Worm (Caenorhabditis elegans) whole organism, L4 larva: Measurements from ENCODE around the gene tba-8.

Experiments used
- D1046.2 ChIP-seq: fragments of 200-800 bp; sonication (Bioruptor generic); IDR thresholded peaks from 2 replicates; pipeline ENCODE4 v1.3.6; 2022; ENCODE audit warnings: missing genetic modification characterization, missing compliant biosample characterization
- F49E8.2 ChIP-seq: sonication (generic microtip); optimal IDR thresholded peaks from 2 replicates; lab custom pipeline; 2016; ENCODE audit warnings: missing compliant biosample characterization, mild to moderate bottlenecking, missing genetic modification characterization, borderline replicate concordance
- T26A8.4 ChIP-seq: fragments of 200-800 bp; sonication (Bioruptor generic); IDR thresholded peaks from 2 replicates; pipeline ENCODE4 v1.3.6; 2022; ENCODE audit warnings: missing genetic modification characterization, missing compliant biosample characterization
- Y48G9A.11 ChIP-seq: fragments of 200-800 bp; sonication (Bioruptor generic); IDR thresholded peaks from 2 replicates; pipeline ENCODE4 v1.3.6; 2022; ENCODE audit warnings: missing genetic modification reagents, missing genetic modification characterization, missing compliant biosample characterization
- Y5F2A.4 ChIP-seq: fragments of 200-800 bp; sonication (Bioruptor generic); optimal IDR thresholded peaks from 2 replicates; lab custom pipeline; 2018; ENCODE audit warnings: mild to moderate bottlenecking, missing genetic modification characterization, missing compliant biosample characterization
- Y75B8A.6 ChIP-seq: fragments of 200-800 bp; sonication (Bioruptor generic); IDR thresholded peaks from 2 replicates; pipeline ENCODE4 v1.3.6; 2022; ENCODE audit warnings: missing genetic modification reagents, missing genetic modification characterization, missing compliant biosample characterization
- ZK337.2 ChIP-seq: fragments of 200-800 bp; sonication (Bioruptor generic); IDR thresholded peaks from 2 replicates; pipeline ENCODE4 v1.3.6; 2022; ENCODE audit warnings: missing genetic modification reagents, missing genetic modification characterization, missing compliant biosample characterization
- ZK546.5 ChIP-seq, 2 experiments: sonication (generic microtip); optimal IDR thresholded peaks; 2 replicates each; lab custom pipeline; 2017; ENCODE audit warnings: missing biosample characterization in 2 of 2, missing genetic modification characterization in 2 of 2
- aha-1 ChIP-seq: fragments of 150-350 bp; peaks from one replicate; lab custom pipeline; 2014; ENCODE audit warnings: missing biosample characterization, missing genetic modification characterization
- attf-4 ChIP-seq: sonication (generic microtip); optimal IDR thresholded peaks from 3 replicates; lab custom pipeline; 2017; ENCODE audit warnings: missing biosample characterization, missing genetic modification characterization
- ceh-20 ChIP-seq: fragments of 200-800 bp; sonication (Bioruptor generic); IDR thresholded peaks from 2 replicates; pipeline ENCODE4 v1.3.6; 2022; ENCODE audit warnings: missing genetic modification reagents, missing genetic modification characterization, missing compliant biosample characterization
- ceh-32 ChIP-seq: sonication (generic microtip); optimal IDR thresholded peaks from 2 replicates; lab custom pipeline; 2016; ENCODE audit warnings: mild to moderate bottlenecking, missing genetic modification characterization, missing compliant biosample characterization; ENCODE audit not compliant: poor library complexity
- daf-16 ChIP-seq, 3 experiments: sonication (generic microtip); optimal IDR thresholded peaks; 2 replicates each; lab custom pipeline; 2016 to 2017; ENCODE audit warnings: missing genetic modification characterization in 3 of 3, missing genetic modification reagents in 3 of 3, mild to moderate bottlenecking in 2 of 3, missing compliant biosample characterization in 2 of 3, missing biosample characterization in 1 of 3, moderate library complexity in 1 of 3
- dmd-8 ChIP-seq: fragments of 200-800 bp; sonication (Bioruptor generic); IDR thresholded peaks from 2 replicates; pipeline ENCODE4 v1.3.6; 2022; ENCODE audit warnings: missing genetic modification characterization, missing compliant biosample characterization
- dpl-1 ChIP-seq: fragments of 150-350 bp; optimal IDR thresholded peaks from 2 replicates; lab custom pipeline; 2014; ENCODE audit warnings: missing biosample characterization, missing genetic modification reagents, missing genetic modification characterization
- egl-27 ChIP-seq: sonication (generic microtip); optimal IDR thresholded peaks from 3 replicates; lab custom pipeline; 2017; ENCODE audit warnings: missing biosample characterization, missing genetic modification reagents, missing genetic modification characterization
- egl-43 ChIP-seq: fragments of 200-800 bp; sonication (Bioruptor generic); IDR thresholded peaks from 2 replicates; pipeline ENCODE4 v1.3.6; 2022; ENCODE audit warnings: missing genetic modification reagents, missing genetic modification characterization, missing compliant biosample characterization
- fos-1 ChIP-seq: fragments of 150-350 bp; optimal IDR thresholded peaks from 2 replicates; lab custom pipeline; 2014; ENCODE audit warnings: missing biosample characterization, missing genetic modification characterization
- gei-8 ChIP-seq: fragments of 200-800 bp; sonication (Bioruptor generic); optimal IDR thresholded peaks from 2 replicates; lab custom pipeline; 2018; ENCODE audit warnings: mild to moderate bottlenecking, missing genetic modification characterization, missing compliant biosample characterization
- hif-1 ChIP-seq, 2 experiments: sonication (generic microtip); optimal IDR thresholded peaks; 2 replicates each; lab custom pipeline; 2016 to 2017; ENCODE audit warnings: missing compliant biosample characterization in 2 of 2, missing genetic modification characterization in 2 of 2, missing genetic modification reagents in 2 of 2, missing genotype in 2 of 2, mild to moderate bottlenecking in 1 of 2
- hlh-30 ChIP-seq: sonication (generic microtip); optimal IDR thresholded peaks from 2 replicates; lab custom pipeline; 2017; ENCODE audit warnings: antibody characterized with exemption, mild to moderate bottlenecking, missing genetic modification characterization, missing compliant biosample characterization; ENCODE audit not compliant: insufficient read depth
- jun-1 ChIP-seq: fragments of 150-350 bp; optimal IDR thresholded peaks from 2 replicates; lab custom pipeline; 2014; ENCODE audit warnings: missing biosample characterization, missing genetic modification reagents, missing genetic modification characterization
- lin-38 ChIP-seq: fragments of 200-800 bp; sonication (Bioruptor generic); IDR thresholded peaks from 2 replicates; pipeline ENCODE4 v1.3.6; 2022; ENCODE audit warnings: missing genetic modification reagents, missing genetic modification characterization, missing compliant biosample characterization
- lir-3 ChIP-seq: sonication (generic microtip); optimal IDR thresholded peaks from 2 replicates; lab custom pipeline; 2016; ENCODE audit warnings: mild to moderate bottlenecking, missing genetic modification characterization, missing compliant biosample characterization
- lsy-2 ChIP-seq, 2 experiments: fragments of 150-350 bp in 1 of 2; sonication (generic microtip) in 1 of 2; optimal IDR thresholded peaks; 2 replicates each; lab custom pipeline; 2014 to 2017; ENCODE audit warnings: missing biosample characterization in 2 of 2, missing genetic modification characterization in 2 of 2
- mes-2 ChIP-seq: sonication (generic microtip); optimal IDR thresholded peaks from 2 replicates; lab custom pipeline; 2016; ENCODE audit warnings: missing genotype, mild to moderate bottlenecking, missing genetic modification characterization, missing compliant biosample characterization; ENCODE audit not compliant: poor library complexity, severe bottlenecking
- mxl-2 ChIP-seq: fragments of 200-800 bp; sonication (Bioruptor generic); conservative IDR thresholded peaks from 2 replicates; pipeline ENCODE4 v1.3.6; 2022; ENCODE audit warnings: missing genetic modification reagents, missing genetic modification characterization, missing compliant biosample characterization
- nhr-102 ChIP-seq: sonication (generic microtip); optimal IDR thresholded peaks from 2 replicates; lab custom pipeline; 2016; ENCODE audit warnings: mild to moderate bottlenecking, missing genetic modification characterization, moderate library complexity, missing compliant biosample characterization
- nhr-111 ChIP-seq: fragments of 200-800 bp; sonication (Bioruptor generic); optimal IDR thresholded peaks from 2 replicates; lab custom pipeline; 2018; ENCODE audit warnings: mild to moderate bottlenecking, missing genetic modification characterization, missing compliant biosample characterization
- nhr-237 ChIP-seq: sonication (generic microtip); optimal IDR thresholded peaks from 2 replicates; lab custom pipeline; 2017; ENCODE audit warnings: missing biosample characterization, missing genetic modification characterization
- nhr-48 ChIP-seq: sonication (generic microtip); optimal IDR thresholded peaks from 2 replicates; lab custom pipeline; 2016; ENCODE audit warnings: mild to moderate bottlenecking, missing genetic modification characterization, missing compliant biosample characterization
- nhr-77 ChIP-seq: fragments of 150-350 bp; optimal IDR thresholded peaks from 2 replicates; lab custom pipeline; 2014; ENCODE audit warnings: missing biosample characterization, missing genetic modification characterization
- rbr-2 ChIP-seq: sonication (generic microtip); optimal IDR thresholded peaks from 2 replicates; lab custom pipeline; 2016; ENCODE audit warnings: missing genotype, missing genetic modification characterization, missing compliant biosample characterization
- sdz-12 ChIP-seq: fragments of 200-800 bp; sonication (Bioruptor generic); optimal IDR thresholded peaks from 2 replicates; lab custom pipeline; 2018; ENCODE audit warnings: mild to moderate bottlenecking, missing genetic modification characterization, missing compliant biosample characterization
- snpc-1.2 ChIP-seq: fragments of 200-800 bp; sonication (Bioruptor generic); IDR thresholded peaks from 2 replicates; pipeline ENCODE4 v1.3.6; 2022; ENCODE audit warnings: missing genetic modification reagents, missing genetic modification characterization, missing compliant biosample characterization
- tra-1 ChIP-seq: fragments of 200-800 bp; sonication (Bioruptor generic); IDR thresholded peaks from 2 replicates; pipeline ENCODE4 v1.3.6; 2022; ENCODE audit warnings: missing genetic modification reagents, missing genetic modification characterization, missing compliant biosample characterization
- unc-39 ChIP-seq: sonication (generic microtip); optimal IDR thresholded peaks from 2 replicates; lab custom pipeline; 2017; ENCODE audit warnings: missing biosample characterization, missing genetic modification characterization
- unc-62 ChIP-seq, 3 experiments: fragments of 150-350 bp in 1 of 3; sonication (generic microtip); optimal IDR thresholded peaks in 2 of 3; peaks in 1 of 3; 1 replicate in 1 of 3; 2 replicates in 2 of 3; lab custom pipeline; 2014 to 2017; ENCODE audit warnings: missing biosample characterization in 3 of 3, missing genetic modification characterization in 3 of 3, missing genetic modification reagents in 3 of 3, missing genotype in 1 of 3
- vab-7 ChIP-seq: fragments of 200-800 bp; sonication (Bioruptor generic); IDR thresholded peaks from 2 replicates; pipeline ENCODE4 v1.3.6; 2022; ENCODE audit warnings: missing genetic modification reagents, missing genetic modification characterization, missing compliant biosample characterization
- zag-1 ChIP-seq: fragments of 150-350 bp; optimal IDR thresholded peaks from 2 replicates; lab custom pipeline; 2014; ENCODE audit warnings: missing biosample characterization, missing genetic modification characterization
- ztf-7 ChIP-seq: fragments of 150-350 bp; optimal IDR thresholded peaks from 2 replicates; lab custom pipeline; 2014; ENCODE audit warnings: missing biosample characterization, missing genetic modification characterization

The tba-8 gene

DNA sequence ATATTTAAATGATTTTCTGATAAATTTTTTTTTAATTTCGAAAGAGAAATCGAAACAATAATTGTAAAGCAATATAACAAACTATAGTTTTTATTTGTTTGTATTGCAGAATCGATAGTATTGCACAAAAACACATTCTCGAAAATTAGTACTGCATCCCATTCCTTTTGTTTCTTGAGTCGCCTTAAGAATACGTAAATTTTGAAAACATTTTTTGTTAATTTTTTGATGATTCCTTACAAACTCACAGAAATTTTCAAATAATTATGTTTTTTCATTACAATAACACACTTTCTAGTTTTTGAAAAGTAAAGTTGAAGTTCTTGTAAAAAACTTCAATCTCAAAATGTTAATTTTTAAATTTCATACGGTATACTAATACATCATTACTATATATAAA, 28.0 kb upstream of the tba-8 start:
- no peak for TF ChIP-seq snpc-1.2 (GFP tag; lab: Robert Waterston, UW)
- TF ChIP-seq aha-1 = peak; percentile 88

DNA sequence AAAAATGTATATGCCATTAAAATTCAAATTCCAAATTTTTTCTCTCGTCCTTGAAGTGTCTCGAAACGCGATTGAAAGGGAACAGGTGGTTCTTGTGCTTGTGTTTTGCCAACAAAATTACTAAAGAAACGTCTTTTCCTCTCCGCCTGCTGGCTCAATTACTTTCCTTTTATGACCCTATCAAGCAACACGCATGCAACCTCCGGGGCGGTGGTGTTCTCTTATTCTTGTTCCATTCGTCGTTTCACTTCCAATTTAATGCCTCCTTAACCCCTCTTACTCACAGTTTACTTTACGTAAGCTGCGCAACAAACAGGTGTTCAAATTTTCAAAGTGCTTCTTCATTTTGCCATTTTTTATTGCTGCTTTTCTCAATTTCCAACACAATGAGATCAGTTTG, 25.6 kb upstream of the tba-8 start:
- TF ChIP-seq unc-62 (GFP tag; optimal IDR thresholded peaks at IDR 0.05 in 1 of 2; lab: Kevin White, UChicago) (peak in 1 of 2 experiments; percentile 89), unc-62 (tag; optimal IDR thresholded peaks at IDR 0.05; lab: Kevin White, UChicago) (no peak), F49E8.2 (tag; lab: Kevin White, UChicago) (no peak)
- TF ChIP-seq, all 104 proteins: peak for 1

DNA sequence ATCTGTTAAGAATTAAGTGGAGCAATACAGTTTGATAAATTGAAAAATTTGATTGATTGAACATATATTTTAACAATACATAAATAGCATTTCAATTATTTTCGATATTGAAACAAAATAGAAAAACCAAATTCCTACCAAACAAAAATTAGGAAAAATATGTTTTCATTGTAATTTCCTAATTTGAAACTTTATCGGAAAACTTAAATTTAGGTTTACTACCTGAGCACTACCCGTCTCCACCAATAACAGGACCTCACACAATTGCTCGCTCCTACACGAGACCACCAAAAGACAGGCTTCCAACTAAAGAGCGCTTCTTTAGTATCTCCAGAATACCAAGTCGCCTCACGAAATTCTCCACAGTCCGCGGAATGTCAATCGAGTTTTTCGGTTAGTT, 18.6 kb upstream of the tba-8 start:
- TF ChIP-seq Y5F2A.4 (GFP tag; lab: Kevin White, UChicago) (no peak), ZK337.2 (no peak), aha-1 (peak; percentile 92)

DNA sequence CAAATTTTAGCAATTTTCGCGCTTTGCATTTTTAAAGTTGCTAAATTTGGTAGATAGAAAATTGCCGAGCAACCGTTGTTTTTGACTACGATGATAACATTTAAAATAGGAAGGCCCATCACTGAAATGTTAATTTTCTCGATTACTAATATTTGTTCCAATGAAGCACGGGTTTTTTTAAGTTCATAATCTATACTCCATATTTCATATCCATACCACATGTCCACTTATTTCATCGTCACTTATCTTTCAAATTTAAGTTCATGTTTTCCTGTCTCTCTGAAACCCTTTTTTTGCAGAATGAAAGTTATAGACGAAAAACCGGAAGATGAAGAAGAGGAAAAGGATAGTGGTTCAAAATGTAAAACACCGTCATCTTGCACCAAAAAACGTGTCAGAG, 14.0 kb upstream of the tba-8 start, which contains the start of gene gap-2:
TSS of gene gap-2 (plus strand) at position 301 of the 400 bp plus-strand sequence.
- TF ChIP-seq dmd-8 (GFP tag; lab: Robert Waterston, UW) (no peak), T26A8.4 (no peak), mes-2 (tag; lab: Kevin White, UChicago) (no peak), rbr-2 (tag; lab: Kevin White, UChicago) (no peak), daf-16 (GFP tag; optimal IDR thresholded peaks at IDR 0.05; lab: Kevin White, UChicago) (no peak), daf-16 (tag; optimal IDR thresholded peaks at IDR 0.05; lab: Kevin White, UChicago) (no peak), Y48G9A.11 (GFP tag; lab: Robert Waterston, UW) (no peak), ztf-7 (no peak)

DNA sequence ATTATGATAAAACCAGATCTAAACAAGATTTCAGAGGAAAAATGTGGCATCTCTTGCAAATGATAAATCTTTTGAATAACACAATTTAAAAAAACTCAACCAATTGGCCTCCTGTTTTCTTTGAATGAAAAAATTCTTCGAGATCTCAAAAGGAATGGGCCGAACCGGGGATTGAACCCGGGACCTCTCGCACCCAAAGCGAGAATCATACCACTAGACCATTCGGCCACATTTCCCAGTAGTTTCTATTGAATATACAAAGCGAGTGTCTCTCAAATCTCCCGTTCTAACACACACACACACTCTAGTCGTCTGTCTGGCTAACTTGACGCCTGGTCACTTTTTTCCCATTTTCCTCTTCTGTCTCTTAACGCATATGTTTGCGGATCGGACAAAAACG, 9.4 kb upstream of the tba-8 start:
- TF ChIP-seq ceh-32 (peak; percentile 52), attf-4 (tag; lab: Kevin White, UChicago) (no peak), snpc-1.2 (GFP tag; lab: Robert Waterston, UW) (peak; percentile 92), mes-2 (tag; lab: Kevin White, UChicago) (peak; percentile 78), vab-7 (GFP tag; lab: Robert Waterston, UW) (peak; percentile 92), Y5F2A.4 (GFP tag; lab: Kevin White, UChicago) (peak; percentile 87), egl-43 (GFP tag; lab: Robert Waterston, UW) (peak; percentile 96), unc-62 (GFP tag; optimal IDR thresholded peaks at IDR 0.05 in 1 of 2; lab: Kevin White, UChicago) (no peak), unc-62 (tag; optimal IDR thresholded peaks at IDR 0.05; lab: Kevin White, UChicago) (no peak), ceh-20 (GFP tag; lab: Robert Waterston, UW) (peak; percentile 82), lin-38 (GFP tag; lab: Robert Waterston, UW) (no peak; the same call in 1 of the 2 replicates), zag-1 (tag; lab: Kevin White, UChicago) (no peak), sdz-12 (GFP tag; lab: Kevin White, UChicago) (no peak), lir-3 (tag; lab: Kevin White, UChicago) (peak; percentile 79), D1046.2 (GFP tag; lab: Robert Waterston, UW) (0 out of 2 replicates have a peak, but pooled peaks have one; percentile 60), ZK546.5 (tag; optimal IDR thresholded peaks at IDR 0.05; lab: Kevin White, UChicago) (no peak), jun-1 (tag; lab: Kevin White, UChicago) (peak; percentile 71), nhr-48 (tag; lab: Kevin White, UChicago) (peak; percentile 66), nhr-77 (tag; lab: Kevin White, UChicago) (peak; percentile 35), aha-1 (peak; percentile 98), hif-1 (tag; optimal IDR thresholded peaks at IDR 0.05; lab: Kevin White, UChicago) (peak in 1 of 2 experiments; percentile 40), nhr-237 (tag; lab: Kevin White, UChicago) (no peak), nhr-111 (peak; percentile 17), mxl-2 (GFP tag; lab: Robert Waterston, UW) (no peak; the same call in 1 of the 2 replicates), unc-39 (tag; lab: Kevin White, UChicago) (no peak), lsy-2 (tag; optimal IDR thresholded peaks at IDR 0.05; lab: Kevin White, UChicago) (no peak), fos-1 (no peak), dpl-1 (GFP tag; lab: Kevin White, UChicago) (no peak), hlh-30 (tag; lab: Kevin White, UChicago) (peak; percentile 73), tra-1 (GFP tag; lab: Robert Waterston, UW) (peak; percentile 79), gei-8 (GFP tag; lab: Kevin White, UChicago) (peak; percentile 81), Y75B8A.6 (0 out of 2 replicates have a peak, but pooled peaks have one; percentile 14), nhr-102 (tag; lab: Kevin White, UChicago) (peak; percentile 82), egl-27 (tag; lab: Kevin White, UChicago) (no peak)
